Fruit fly (Drosophila melanogaster) whole organism, embryonic: ENCODE data around the gene CG3040.

Experiments
- Aef1 ChIP-seq: fragments of 200-800 bp; sonication (Bioruptor generic); IDR thresholded peaks from 3 replicates; pipeline ENCODE4 v1.3.6; 2022; ENCODE audit warnings: missing biosample characterization, missing genetic modification characterization
- Blimp-1 ChIP-seq: fragments of 200-800 bp; sonication (Bioruptor generic); optimal IDR thresholded peaks from 3 replicates; lab custom pipeline; 2018; ENCODE audit warnings: missing biosample characterization, missing genetic modification characterization, mild to moderate bottlenecking, moderate library complexity, missing genetic modification reagents
- CG10267 ChIP-seq: fragments of 200-800 bp; sonication (Bioruptor generic); optimal IDR thresholded peaks from 2 replicates; lab custom pipeline; 2018; ENCODE audit warnings: missing biosample characterization, mild to moderate bottlenecking, missing genetic modification characterization, moderate library complexity
- CG12155 ChIP-seq: fragments of 200-800 bp; sonication (Bioruptor generic); optimal IDR thresholded peaks from 3 replicates; lab custom pipeline; 2016; ENCODE audit warnings: missing biosample characterization, missing genetic modification characterization
- CG12659 ChIP-seq: fragments of 200-800 bp; sonication (Bioruptor generic); optimal IDR thresholded peaks from 3 replicates; lab custom pipeline; 2017; ENCODE audit warnings: mild to moderate bottlenecking, missing biosample characterization, missing genetic modification reagents, missing genetic modification characterization
- CG15601 ChIP-seq: fragments of 200-800 bp; sonication (Bioruptor generic); optimal IDR thresholded peaks from 3 replicates; lab custom pipeline; 2019; ENCODE audit warnings: missing biosample characterization, mild to moderate bottlenecking, missing genetic modification characterization, moderate library complexity
- CG16779 ChIP-seq: fragments of 200-800 bp; sonication (Bioruptor generic); IDR thresholded peaks from 2 replicates; pipeline ENCODE4 v1.3.6; 2022; ENCODE audit warnings: missing biosample characterization, missing genetic modification characterization
- CG16813 ChIP-seq: fragments of 200-800 bp; sonication (Bioruptor generic); IDR thresholded peaks from 3 replicates; pipeline ENCODE4 v1.3.6; 2022; ENCODE audit warnings: missing biosample characterization, missing genetic modification characterization; ENCODE audit not compliant: partially characterized antibody
- CG1832 ChIP-seq: fragments of 200-800 bp; sonication (Bioruptor generic); optimal IDR thresholded peaks from 2 replicates; lab custom pipeline; 2017; ENCODE audit warnings: missing biosample characterization, mild to moderate bottlenecking, missing genetic modification characterization, inconsistent platforms
- CG2199 ChIP-seq: fragments of 200-800 bp; sonication (Bioruptor generic); IDR thresholded peaks from 3 replicates; pipeline ENCODE4 v1.3.6; 2022; ENCODE audit warnings: missing biosample characterization, missing genetic modification characterization
- CG2678 ChIP-seq: fragments of 200-800 bp; sonication (Bioruptor generic); optimal IDR thresholded peaks from 3 replicates; lab custom pipeline; 2019; ENCODE audit warnings: missing biosample characterization, mild to moderate bottlenecking, missing genetic modification characterization, moderate library complexity
- CG32767 ChIP-seq: fragments of 200-800 bp; sonication (Bioruptor generic); IDR thresholded peaks from 2 replicates; pipeline ENCODE4 v1.3.6; 2022; ENCODE audit warnings: missing biosample characterization, missing genetic modification characterization
- CG4730 ChIP-seq: fragments of 200-800 bp; sonication (Bioruptor generic); IDR thresholded peaks from 2 replicates; pipeline ENCODE4 v1.3.6; 2022; ENCODE audit warnings: missing biosample characterization, missing genetic modification characterization
- CG8281 ChIP-seq: fragments of 200-800 bp; sonication (Bioruptor generic); optimal IDR thresholded peaks from 2 replicates; lab custom pipeline; 2018; ENCODE audit warnings: missing biosample characterization, mild to moderate bottlenecking, missing genetic modification characterization, moderate library complexity
- CG8924 ChIP-seq: fragments of 200-800 bp; optimal IDR thresholded peaks from 3 replicates; lab custom pipeline; 2019; ENCODE audit warnings: missing biosample characterization, mild to moderate bottlenecking, missing genetic modification characterization, moderate library complexity
- CG9215 ChIP-seq: fragments of 200-800 bp; sonication (Bioruptor generic); IDR thresholded peaks from 2 replicates; pipeline ENCODE4 v1.3.6; 2022; ENCODE audit warnings: missing biosample characterization, missing genetic modification characterization
- D19B ChIP-seq: fragments of 200-800 bp; sonication (Bioruptor generic); optimal IDR thresholded peaks from 2 replicates; lab custom pipeline; 2017; ENCODE audit warnings: missing biosample characterization, mild to moderate bottlenecking, missing genetic modification characterization
- HLH3B ChIP-seq: fragments of 200-800 bp; sonication (Bioruptor generic); IDR thresholded peaks from 2 replicates; pipeline ENCODE4 v1.3.6; 2022; ENCODE audit warnings: missing biosample characterization, missing genetic modification characterization
- HLH54F ChIP-seq: fragments of 200-800 bp; sonication (Bioruptor generic); optimal IDR thresholded peaks from 3 replicates; lab custom pipeline; 2016; ENCODE audit warnings: missing biosample characterization, missing genetic modification characterization
- Hr78 ChIP-seq, 2 experiments: fragments of 200-800 bp in 1 of 2; fragments of >200 bp in 1 of 2; sonication (Bioruptor generic) in 1 of 2; optimal IDR thresholded peaks; 2 replicates each; lab custom pipeline; 2017 to 2019; ENCODE audit warnings: missing biosample characterization in 2 of 2, missing genetic modification characterization in 2 of 2, mild to moderate bottlenecking in 1 of 2, moderate library complexity in 1 of 2
- Hsf ChIP-seq: fragments of 200-800 bp; sonication (Bioruptor generic); optimal IDR thresholded peaks from 3 replicates; lab custom pipeline; 2016; ENCODE audit warnings: missing biosample characterization, missing genetic modification characterization
- Mad ChIP-seq: fragments of 200-800 bp; sonication (Bioruptor generic); optimal IDR thresholded peaks from 2 replicates; lab custom pipeline; 2016; ENCODE audit warnings: missing biosample characterization, missing genetic modification characterization
- Mes4 ChIP-seq: fragments of 200-800 bp; sonication (Bioruptor generic); optimal IDR thresholded peaks from 2 replicates; lab custom pipeline; 2016; ENCODE audit warnings: missing biosample characterization, missing genetic modification characterization
- Myb ChIP-seq: fragments of 200-800 bp; sonication (Bioruptor generic); optimal IDR thresholded peaks from 2 replicates; lab custom pipeline; 2016; ENCODE audit warnings: missing biosample characterization, missing genetic modification characterization
- Optix ChIP-seq: fragments of 200-800 bp; sonication (Bioruptor generic); IDR thresholded peaks from 3 replicates; pipeline ENCODE4 v1.3.6; 2022; ENCODE audit warnings: missing biosample characterization, missing genetic modification characterization
- Sox100B ChIP-seq: fragments of 200-800 bp; sonication (Bioruptor generic); optimal IDR thresholded peaks from 3 replicates; lab custom pipeline; 2018; ENCODE audit warnings: missing biosample characterization, mild to moderate bottlenecking, missing genetic modification characterization
- Stat92E ChIP-seq, 3 experiments: fragments of >200 bp in 2 of 3; fragments of 200-800 bp in 1 of 3; sonication (Bioruptor generic) in 1 of 3; optimal IDR thresholded peaks; 2 replicates each; lab custom pipeline; 2017 to 2019; ENCODE audit warnings: missing biosample characterization in 3 of 3, missing genetic modification characterization in 3 of 3, mild to moderate bottlenecking in 1 of 3, moderate library complexity in 1 of 3
- Tbp ChIP-seq: fragments of >200 bp; optimal IDR thresholded peaks from 2 replicates; lab custom pipeline; 2018; ENCODE audit warnings: missing biosample characterization, missing genetic modification characterization
- bab2 ChIP-seq: fragments of 200-800 bp; sonication (Bioruptor generic); optimal IDR thresholded peaks from 2 replicates; lab custom pipeline; 2016; ENCODE audit warnings: missing biosample characterization, missing genetic modification characterization
- bcd ChIP-seq: fragments of 200-800 bp; sonication (Bioruptor generic); optimal IDR thresholded peaks from 2 replicates; lab custom pipeline; 2017; ENCODE audit warnings: missing biosample characterization, mild to moderate bottlenecking, missing genetic modification characterization
- caup ChIP-seq: fragments of 200-800 bp; sonication (Bioruptor generic); optimal IDR thresholded peaks from 3 replicates; lab custom pipeline; 2017; ENCODE audit warnings: missing biosample characterization, mild to moderate bottlenecking, missing genetic modification characterization, moderate library complexity; ENCODE audit not compliant: severe bottlenecking
- chif ChIP-seq, 2 experiments: fragments of 200-800 bp; sonication (Bioruptor generic); optimal IDR thresholded peaks; 3 replicates each; lab custom pipeline; 2016; ENCODE audit warnings: missing biosample characterization in 2 of 2, missing genetic modification characterization in 2 of 2
- da ChIP-seq: fragments of 200-800 bp; sonication (Bioruptor generic); optimal IDR thresholded peaks from 2 replicates; lab custom pipeline; 2016; ENCODE audit warnings: missing biosample characterization, missing genetic modification characterization
- danr ChIP-seq: fragments of 200-800 bp; sonication (Bioruptor generic); IDR thresholded peaks from 2 replicates; pipeline ENCODE4 v1.3.6; 2022; ENCODE audit warnings: missing biosample characterization, missing genetic modification characterization
- dm ChIP-seq: fragments of 200-800 bp; sonication (Bioruptor generic); optimal IDR thresholded peaks from 3 replicates; lab custom pipeline; 2016; ENCODE audit warnings: missing biosample characterization, missing genetic modification characterization
- exex ChIP-seq: fragments of 200-800 bp; sonication (Bioruptor generic); optimal IDR thresholded peaks from 4 replicates; lab custom pipeline; 2018; ENCODE audit warnings: missing biosample characterization, mild to moderate bottlenecking, missing genetic modification characterization, moderate library complexity
- ham ChIP-seq: fragments of 200-800 bp; sonication (Bioruptor generic); IDR thresholded peaks from 2 replicates; pipeline ENCODE4 v1.3.6; 2022; ENCODE audit warnings: missing biosample characterization, missing genetic modification characterization
- klu ChIP-seq: fragments of 200-800 bp; sonication (Bioruptor generic); IDR thresholded peaks from 2 replicates; pipeline ENCODE4 v1.3.6; 2022; ENCODE audit warnings: missing biosample characterization, missing genetic modification characterization
- lab ChIP-seq: fragments of 200-800 bp; sonication (Bioruptor generic); optimal IDR thresholded peaks from 3 replicates; lab custom pipeline; 2017; ENCODE audit warnings: missing biosample characterization, missing genetic modification characterization, mild to moderate bottlenecking, moderate library complexity, missing genetic modification reagents
- nerfin-2 ChIP-seq: fragments of 200-800 bp; sonication (Bioruptor generic); IDR thresholded peaks from 2 replicates; pipeline ENCODE4 v1.3.6; 2022; ENCODE audit warnings: missing biosample characterization, missing genetic modification characterization; ENCODE audit not compliant: partially characterized antibody
- nmo ChIP-seq: fragments of 200-800 bp; sonication (Bioruptor generic); optimal IDR thresholded peaks from 2 replicates; lab custom pipeline; 2018; ENCODE audit warnings: missing biosample characterization, mild to moderate bottlenecking, missing genetic modification characterization, moderate library complexity
- pnt ChIP-seq: fragments of 200-800 bp; sonication (Bioruptor generic); optimal IDR thresholded peaks from 3 replicates; lab custom pipeline; 2016; ENCODE audit warnings: missing biosample characterization, missing genetic modification characterization
- psq ChIP-seq: fragments of 200-800 bp; sonication (Bioruptor generic); optimal IDR thresholded peaks from 2 replicates; lab custom pipeline; 2017; ENCODE audit warnings: missing biosample characterization, missing genetic modification characterization
- sd ChIP-seq: fragments of 200-800 bp; sonication (Bioruptor generic); optimal IDR thresholded peaks from 3 replicates; lab custom pipeline; 2018; ENCODE audit warnings: missing biosample characterization, mild to moderate bottlenecking, missing genetic modification characterization, moderate library complexity
- slp2 ChIP-seq: fragments of 200-800 bp; sonication (Bioruptor generic); optimal IDR thresholded peaks from 2 replicates; lab custom pipeline; 2016; ENCODE audit warnings: missing biosample characterization, missing genetic modification characterization
- tin ChIP-seq: fragments of 200-800 bp; sonication (Bioruptor generic); optimal IDR thresholded peaks from 3 replicates; lab custom pipeline; 2016; ENCODE audit warnings: missing biosample characterization, missing genetic modification characterization
- wor ChIP-seq: fragments of 200-800 bp; sonication (Bioruptor generic); IDR thresholded peaks from 2 replicates; pipeline ENCODE4 v1.3.6; 2022; ENCODE audit warnings: missing biosample characterization, missing genetic modification characterization

Gene CG3040

dm6 chrX:7001135-7001769 lies 28.1 kb upstream of the CG3040 start (continued):
- TF ChIP-seq Blimp-1 (GFP tag; lab: Kevin White, UChicago): peak; percentile 43
- 0 out of 3 replicates have a peak, but pooled peaks have one; percentile 16 for TF ChIP-seq CG2199
- peak; percentile 49 for TF ChIP-seq CG8924
- no peak for TF ChIP-seq Mes4 (GFP tag; lab: Kevin White, UChicago)
- 0 out of 2 replicates have a peak, but pooled peaks have one; percentile 15 for TF ChIP-seq CG4730 (GFP tag; lab: Robert Waterston, UW)
- TF ChIP-seq Tbp (GFP tag; lab: Kevin White, UChicago): no peak
- TF ChIP-seq HLH54F (GFP tag; lab: Kevin White, UChicago): peak; percentile 2
- no peak for TF ChIP-seq psq
- TF ChIP-seq, all 482 proteins: peak for 188

- peak; percentile 59 for TF ChIP-seq Sox100B (GFP tag; lab: Kevin White, UChicago)
- TF ChIP-seq Optix (GFP tag; lab: Robert Waterston, UW): no peak
- TF ChIP-seq CG12659 (GFP tag; lab: Kevin White, UChicago): peak; percentile 43
- TF ChIP-seq Mad (GFP tag; lab: Kevin White, UChicago): no peak
- no peak for TF ChIP-seq danr (GFP tag; lab: Robert Waterston, UW)
- peak; percentile 16 for TF ChIP-seq tin (GFP tag; lab: Kevin White, UChicago)
- no peak for TF ChIP-seq nerfin-2 (GFP tag; lab: Robert Waterston, UW)
- TF ChIP-seq CG15601: no peak
- TF ChIP-seq bab2 (GFP tag; lab: Kevin White, UChicago): no peak
- no peak for TF ChIP-seq CG4730 (GFP tag; lab: Robert Waterston, UW)
- TF ChIP-seq CG2678 (tag; lab: Kevin White, UChicago): peak; percentile 49
- TF ChIP-seq Aef1 (GFP tag; lab: Robert Waterston, UW): no peak
- TF ChIP-seq exex (tag; lab: Kevin White, UChicago): no peak
- TF ChIP-seq Myb: no peak
- peak; percentile 47 for TF ChIP-seq nmo (GFP tag; lab: Kevin White, UChicago)
- TF ChIP-seq ham (GFP tag; lab: Robert Waterston, UW): no peak
- TF ChIP-seq D19B (GFP tag; lab: Kevin White, UChicago): peak; percentile 91
- no peak for TF ChIP-seq caup (GFP tag; lab: Kevin White, UChicago)
- TF ChIP-seq chif (GFP tag; optimal IDR thresholded peaks at IDR 0.05; lab: Kevin White, UChicago): peak in 1 of 2 experiments; percentile 13
- no peak for TF ChIP-seq CG16779
- TF ChIP-seq Hsf (GFP tag; lab: Kevin White, UChicago): no peak
- TF ChIP-seq pnt (GFP tag; lab: Kevin White, UChicago): no peak
- no peak for TF ChIP-seq CG16813 (GFP tag; lab: Robert Waterston, UW)
- TF ChIP-seq slp2 (GFP tag; lab: Kevin White, UChicago): no peak
- peak; percentile 17 for TF ChIP-seq bcd (GFP tag; lab: Kevin White, UChicago)
- no peak for TF ChIP-seq HLH3B (GFP tag; lab: Robert Waterston, UW)
- no peak for TF ChIP-seq da (GFP tag; lab: Kevin White, UChicago)
- TF ChIP-seq CG9215 (GFP tag; lab: Robert Waterston, UW): no peak; the same call in 1 of the 2 replicates
- TF ChIP-seq Stat92E (GFP tag; optimal IDR thresholded peaks at IDR 0.05; lab: Kevin White, UChicago): no peak
- peak; percentile 87 for TF ChIP-seq CG1832 (GFP tag; lab: Kevin White, UChicago)
- TF ChIP-seq Hr78 (GFP tag; optimal IDR thresholded peaks at IDR 0.05; lab: Kevin White, UChicago): peak in 1 of 2 experiments; percentile 12
- TF ChIP-seq CG32767 (GFP tag; lab: Robert Waterston, UW): no peak
- TF ChIP-seq sd: peak; percentile 46
- TF ChIP-seq CG10267 (tag; lab: Kevin White, UChicago): peak; percentile 49
- TF ChIP-seq CG12155 (GFP tag; lab: Kevin White, UChicago): peak; percentile 43
- no peak for TF ChIP-seq wor (GFP tag; lab: Robert Waterston, UW)
- no peak for TF ChIP-seq klu (GFP tag; lab: Robert Waterston, UW)
- no peak for TF ChIP-seq CG8281 (tag; lab: Kevin White, UChicago)
- no peak for TF ChIP-seq dm
- no peak for TF ChIP-seq lab (GFP tag; lab: Kevin White, UChicago)
Observed at dm6 chrX:7000444-7001134, 27.4 kb upstream of the CG3040 start.
